Fruit fly (Drosophila melanogaster) whole organism, prepupa: ENCODE data around the gene CG10650.

Experiments used
- Blimp-1 ChIP-seq: fragments of 200-800 bp; sonication (Bioruptor generic); optimal IDR thresholded peaks from 3 replicates; lab custom pipeline; 2017; ENCODE audit warnings: missing biosample characterization, missing genetic modification characterization, mild to moderate bottlenecking, moderate library complexity, missing genetic modification reagents
- CG10631 ChIP-seq: fragments of 200-800 bp; sonication (Bioruptor generic); optimal IDR thresholded peaks from 2 replicates; lab custom pipeline; 2016; ENCODE audit warnings: missing biosample characterization, missing genetic modification characterization
- CG10669 ChIP-seq: fragments of 200-800 bp; sonication (Bioruptor generic); optimal IDR thresholded peaks from 3 replicates; lab custom pipeline; 2018; ENCODE audit warnings: missing biosample characterization, mild to moderate bottlenecking, missing genetic modification characterization, moderate library complexity
- CG11294 ChIP-seq: fragments of 200-800 bp; sonication (Bioruptor generic); IDR thresholded peaks from 2 replicates; pipeline ENCODE4 v1.3.6; 2022; ENCODE audit warnings: missing biosample characterization, missing genetic modification characterization
- CG11762 ChIP-seq: fragments of 200-800 bp; sonication (Bioruptor generic); optimal IDR thresholded peaks from 3 replicates; lab custom pipeline; 2016; ENCODE audit warnings: missing biosample characterization, missing genetic modification characterization; ENCODE audit not compliant: insufficient read depth
- CG11902 ChIP-seq: fragments of 200-800 bp; sonication (Bioruptor generic); optimal IDR thresholded peaks from 3 replicates; lab custom pipeline; 2016; ENCODE audit warnings: missing biosample characterization, missing genetic modification characterization
- CG15336 ChIP-seq: fragments of 200-800 bp; sonication (Bioruptor generic); IDR thresholded peaks from 2 replicates; pipeline ENCODE4 v1.3.6; 2022; ENCODE audit warnings: missing biosample characterization, missing genetic modification characterization
- CG1621 ChIP-seq: fragments of 200-800 bp; sonication (Bioruptor generic); optimal IDR thresholded peaks from 3 replicates; lab custom pipeline; 2018; ENCODE audit warnings: missing biosample characterization, mild to moderate bottlenecking, missing genetic modification characterization
- CG16779 ChIP-seq: fragments of 200-800 bp; sonication (Bioruptor generic); optimal IDR thresholded peaks from 3 replicates; lab custom pipeline; 2017; ENCODE audit warnings: missing biosample characterization, mild to moderate bottlenecking, missing genetic modification characterization
- CG32006 ChIP-seq: fragments of 200-800 bp; sonication (Bioruptor generic); optimal IDR thresholded peaks from 3 replicates; lab custom pipeline; 2017; ENCODE audit warnings: missing biosample characterization, mild to moderate bottlenecking, missing genetic modification characterization
- CG34406 ChIP-seq: fragments of 200-800 bp; sonication (Bioruptor generic); optimal IDR thresholded peaks from 3 replicates; lab custom pipeline; 2016; ENCODE audit warnings: missing biosample characterization, missing genetic modification characterization
- CG6163 ChIP-seq: fragments of 200-800 bp; sonication (Bioruptor generic); IDR thresholded peaks from 3 replicates; pipeline ENCODE4 v1.3.6; 2022; ENCODE audit warnings: missing biosample characterization, missing genetic modification characterization
- CG6276 ChIP-seq: fragments of 200-800 bp; sonication (Bioruptor generic); optimal IDR thresholded peaks from 2 replicates; lab custom pipeline; 2017; ENCODE audit warnings: missing biosample characterization, mild to moderate bottlenecking, missing genetic modification characterization
- CG6792 ChIP-seq: fragments of 200-800 bp; sonication (Bioruptor generic); optimal IDR thresholded peaks from 3 replicates; lab custom pipeline; 2016; ENCODE audit warnings: missing biosample characterization, missing genetic modification characterization
- CG7368 ChIP-seq: fragments of 200-800 bp; sonication (Bioruptor generic); optimal IDR thresholded peaks from 3 replicates; lab custom pipeline; 2016; ENCODE audit warnings: missing biosample characterization, missing genetic modification characterization
- CG8119 ChIP-seq: fragments of 200-800 bp; sonication (Bioruptor generic); IDR thresholded peaks from 3 replicates; pipeline ENCODE4 v1.3.6; 2022; ENCODE audit warnings: missing biosample characterization, missing genetic modification characterization
- CG8319 ChIP-seq: fragments of 200-800 bp; sonication (Bioruptor generic); optimal IDR thresholded peaks from 3 replicates; lab custom pipeline; 2016; ENCODE audit warnings: missing biosample characterization, missing genetic modification characterization
- CG8632 ChIP-seq: fragments of 200-800 bp; sonication (Bioruptor generic); optimal IDR thresholded peaks from 3 replicates; lab custom pipeline; 2016; ENCODE audit warnings: missing biosample characterization, missing genetic modification characterization
- CG9139 ChIP-seq: fragments of 200-800 bp; sonication (Bioruptor generic); optimal IDR thresholded peaks from 3 replicates; lab custom pipeline; 2017; ENCODE audit warnings: missing biosample characterization, mild to moderate bottlenecking, missing genetic modification characterization
- Eip75B ChIP-seq: fragments of 200-800 bp; sonication (Bioruptor generic); optimal IDR thresholded peaks from 3 replicates; lab custom pipeline; 2016; ENCODE audit warnings: missing biosample characterization, missing genetic modification characterization
- Eip78C ChIP-seq: fragments of 200-800 bp; sonication (Bioruptor generic); peaks from one replicate; lab custom pipeline; 2016; ENCODE audit warnings: missing biosample characterization, missing genetic modification characterization
- Ets96B ChIP-seq: fragments of 200-800 bp; optimal IDR thresholded peaks from 2 replicates; lab custom pipeline; 2019; ENCODE audit warnings: missing biosample characterization, mild to moderate bottlenecking, missing genetic modification characterization, moderate library complexity
- Gug ChIP-seq: fragments of 200-800 bp; sonication (Bioruptor generic); IDR thresholded peaks from 2 replicates; pipeline ENCODE4 v1.3.6; 2022; ENCODE audit warnings: missing biosample characterization, missing genetic modification characterization
- Hr38 ChIP-seq: sonication (Bioruptor generic); optimal IDR thresholded peaks from 2 replicates; lab custom pipeline; 2016; ENCODE audit warnings: missing biosample characterization, missing genetic modification characterization
- Hr39 ChIP-seq: fragments of 200-800 bp; sonication (Bioruptor generic); optimal IDR thresholded peaks from 2 replicates; lab custom pipeline; 2016; ENCODE audit warnings: missing biosample characterization, missing genetic modification characterization
- Hr4 ChIP-seq: fragments of 200-800 bp; sonication (Bioruptor generic); optimal IDR thresholded peaks from 3 replicates; lab custom pipeline; 2016; ENCODE audit warnings: missing biosample characterization, missing genetic modification characterization
- Lpt ChIP-seq: fragments of 200-800 bp; sonication (Bioruptor generic); optimal IDR thresholded peaks from 3 replicates; lab custom pipeline; 2016; ENCODE audit warnings: missing biosample characterization, missing genetic modification characterization
- Met ChIP-seq: fragments of 200-800 bp; sonication (Bioruptor generic); optimal IDR thresholded peaks from 3 replicates; lab custom pipeline; 2016; ENCODE audit warnings: missing biosample characterization, missing genetic modification characterization
- OdsH ChIP-seq: fragments of 200-800 bp; sonication (Bioruptor generic); optimal IDR thresholded peaks from 3 replicates; lab custom pipeline; 2016; ENCODE audit warnings: missing biosample characterization, missing genetic modification characterization
- Smox ChIP-seq: fragments of 200-800 bp; sonication (Bioruptor generic); optimal IDR thresholded peaks from 3 replicates; lab custom pipeline; 2016; ENCODE audit warnings: missing biosample characterization, missing genetic modification characterization
- Sox102F ChIP-seq: fragments of 200-800 bp; sonication (Bioruptor generic); optimal IDR thresholded peaks from 2 replicates; lab custom pipeline; 2016; ENCODE audit warnings: missing biosample characterization, mild to moderate bottlenecking, missing genetic modification characterization
- Sox14 ChIP-seq: fragments of 200-800 bp; sonication (Bioruptor generic); optimal IDR thresholded peaks from 3 replicates; lab custom pipeline; 2016; ENCODE audit warnings: missing biosample characterization, missing genetic modification characterization
- Sox15 ChIP-seq: fragments of 200-800 bp; sonication (Bioruptor generic); optimal IDR thresholded peaks from 3 replicates; lab custom pipeline; 2016; ENCODE audit warnings: missing biosample characterization, missing genetic modification characterization
- achi ChIP-seq: fragments of 200-800 bp; sonication (Bioruptor generic); optimal IDR thresholded peaks from 3 replicates; lab custom pipeline; 2016; ENCODE audit warnings: missing biosample characterization, missing genetic modification characterization
- acj6 ChIP-seq: fragments of 200-800 bp; sonication (Bioruptor generic); optimal IDR thresholded peaks from 3 replicates; lab custom pipeline; 2016; ENCODE audit warnings: missing biosample characterization, missing genetic modification characterization
- dac ChIP-seq: fragments of 200-800 bp; sonication (Bioruptor generic); optimal IDR thresholded peaks from 2 replicates; lab custom pipeline; 2017; ENCODE audit warnings: missing biosample characterization, mild to moderate bottlenecking, missing genetic modification characterization
- eg ChIP-seq: fragments of 200-800 bp; sonication (Bioruptor generic); IDR thresholded peaks from 3 replicates; pipeline ENCODE4 v1.3.6; 2022; ENCODE audit warnings: missing biosample characterization, missing genetic modification characterization
- esn ChIP-seq: fragments of 200-800 bp; sonication (Bioruptor generic); optimal IDR thresholded peaks from 2 replicates; lab custom pipeline; 2016; ENCODE audit warnings: missing biosample characterization, mild to moderate bottlenecking, missing genetic modification characterization, moderate library complexity
- fd59A ChIP-seq: fragments of 200-800 bp; sonication (Bioruptor generic); optimal IDR thresholded peaks from 2 replicates; lab custom pipeline; 2017; ENCODE audit warnings: missing biosample characterization, mild to moderate bottlenecking, missing genetic modification characterization, missing genetic modification reagents
- fd85E ChIP-seq: fragments of 200-800 bp; sonication (Bioruptor generic); optimal IDR thresholded peaks from 3 replicates; lab custom pipeline; 2016; ENCODE audit warnings: missing biosample characterization, missing genetic modification characterization
- lz ChIP-seq: fragments of 200-800 bp; sonication (Bioruptor generic); optimal IDR thresholded peaks from 3 replicates; lab custom pipeline; 2016; ENCODE audit warnings: missing biosample characterization, missing genetic modification characterization
- pdm3 ChIP-seq: fragments of 200-800 bp; sonication (Bioruptor generic); optimal IDR thresholded peaks from 3 replicates; lab custom pipeline; 2016; ENCODE audit warnings: missing biosample characterization, missing genetic modification characterization
- salr ChIP-seq, 2 experiments: fragments of 200-800 bp; sonication (Bioruptor generic); optimal IDR thresholded peaks; 3 replicates each; lab custom pipeline; 2016 to 2018; ENCODE audit warnings: missing biosample characterization in 2 of 2, missing genetic modification characterization in 2 of 2, mild to moderate bottlenecking in 1 of 2
- spab ChIP-seq: fragments of 200-800 bp; sonication (Bioruptor generic); optimal IDR thresholded peaks from 2 replicates; lab custom pipeline; 2017; ENCODE audit warnings: missing biosample characterization, mild to moderate bottlenecking, missing genetic modification characterization, missing genetic modification reagents
- ss ChIP-seq, 2 experiments: fragments of 200-800 bp; sonication (Bioruptor generic); optimal IDR thresholded peaks; 2 replicates in 1 of 2; 3 replicates in 1 of 2; lab custom pipeline; 2017 to 2018; ENCODE audit warnings: mild to moderate bottlenecking in 2 of 2, missing biosample characterization in 2 of 2, missing genetic modification characterization in 2 of 2, moderate library complexity in 1 of 2
- topi ChIP-seq: fragments of 200-800 bp; sonication (Bioruptor generic); optimal IDR thresholded peaks from 3 replicates; lab custom pipeline; 2016; ENCODE audit warnings: missing biosample characterization, missing genetic modification characterization
- vri ChIP-seq: fragments of 200-800 bp; sonication (Bioruptor generic); optimal IDR thresholded peaks from 3 replicates; lab custom pipeline; 2016; ENCODE audit warnings: missing biosample characterization, mild to moderate bottlenecking, missing genetic modification characterization

CG10650 gene

DNA sequence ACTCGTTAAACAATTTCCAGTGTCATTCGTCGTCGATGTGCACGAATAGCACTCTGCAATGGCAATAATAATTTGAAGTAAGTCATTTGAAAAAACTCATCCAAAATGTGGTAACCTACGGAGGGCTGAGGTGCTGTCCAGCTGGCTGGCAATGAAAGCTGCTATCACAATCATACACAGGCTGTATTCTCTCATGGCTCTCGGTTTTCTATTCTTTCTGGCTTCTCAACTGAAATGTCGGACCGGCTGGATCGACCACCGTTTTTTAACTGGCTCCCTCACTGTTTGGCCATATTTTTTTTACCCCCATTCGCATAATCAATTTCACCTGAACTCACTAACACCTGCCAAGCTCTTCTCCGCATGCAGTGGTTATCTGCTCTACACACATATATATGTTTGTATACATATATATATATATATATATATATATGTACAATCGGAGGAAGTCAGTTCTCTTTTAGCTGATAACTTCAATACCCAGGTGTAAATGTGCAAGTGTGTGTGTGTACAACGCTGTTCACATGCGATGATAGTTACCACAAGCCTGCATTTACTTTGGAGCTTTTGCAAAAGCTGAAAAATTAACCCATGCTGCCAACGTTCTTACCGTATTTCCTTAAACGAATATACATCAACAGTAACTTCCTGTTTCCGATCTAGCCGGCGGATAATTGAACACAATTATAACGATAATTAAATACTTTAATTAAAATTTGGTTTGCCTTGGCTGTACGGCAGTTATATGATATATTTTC lies at the start of gene CG10650:
CG10650 (minus strand) TSS at position 275 of the 758 bp plus-strand sequence.
- TF ChIP-seq Eip78C (GFP tag; lab: Kevin White, UChicago) (peak; percentile 9), Sox102F (GFP tag; lab: Kevin White, UChicago) (no peak), Met (GFP tag; lab: Kevin White, UChicago) (no peak), acj6 (GFP tag; lab: Kevin White, UChicago) (no peak), salr (GFP tag; optimal IDR thresholded peaks at IDR 0.05; lab: Kevin White, UChicago) (no peak), vri (GFP tag; lab: Kevin White, UChicago) (peak; percentile 78), CG8632 (GFP tag; lab: Kevin White, UChicago) (no peak), eg (GFP tag; lab: Robert Waterston, UW) (no peak), CG15336 (GFP tag; lab: Robert Waterston, UW) (no peak), OdsH (GFP tag; lab: Kevin White, UChicago) (no peak), CG8319 (GFP tag; lab: Kevin White, UChicago) (no peak), Hr38 (GFP tag; lab: Kevin White, UChicago) (no peak)

dm6 chr2L:19045111-19045560 lies 49.4 kb upstream of the CG10650 start, which contains the start of the genes Ttc19 and Acn:
Ttc19 (minus strand) TSS chr2L:19045148.
Acn (plus strand) TSS chr2L:19045355.
- TF ChIP-seq Smox (GFP tag; lab: Kevin White, UChicago) (peak; percentile 86), Hr39 (peak; percentile 89), fd85E (GFP tag; lab: Kevin White, UChicago) (no peak), CG15336 (GFP tag; lab: Robert Waterston, UW) (peak; percentile 51; the same call in 1 of the 2 replicates), lz (peak; percentile 86), CG11902 (GFP tag; lab: Kevin White, UChicago) (peak; percentile 55), CG8119 (peak; percentile 54; the same call in 2 of the 3 replicates), CG6163 (peak; percentile 74), CG7368 (no peak), Sox102F (GFP tag; lab: Kevin White, UChicago) (no peak), CG11762 (GFP tag; lab: Kevin White, UChicago) (peak; percentile 72), Hr4 (GFP tag; lab: Kevin White, UChicago) (peak; percentile 87), fd59A (GFP tag; lab: Kevin White, UChicago) (peak; percentile 27), dac (GFP tag; lab: Kevin White, UChicago) (no peak), CG34406 (GFP tag; lab: Kevin White, UChicago) (peak; percentile 80), ss (GFP tag; optimal IDR thresholded peaks at IDR 0.05; lab: Kevin White, UChicago) (no peak), acj6 (GFP tag; lab: Kevin White, UChicago) (peak; percentile 81), CG9139 (GFP tag; lab: Kevin White, UChicago) (no peak), CG11294 (no peak), esn (GFP tag; lab: Kevin White, UChicago) (peak; percentile 90), achi (GFP tag; lab: Kevin White, UChicago) (peak; percentile 84), Ets96B (tag; lab: Kevin White, UChicago) (peak; percentile 62), topi (GFP tag; lab: Kevin White, UChicago) (peak; percentile 81), CG32006 (GFP tag; lab: Kevin White, UChicago) (peak; percentile 74), CG10631 (GFP tag; lab: Kevin White, UChicago) (peak; percentile 87), spab (GFP tag; lab: Kevin White, UChicago) (no peak), CG8632 (GFP tag; lab: Kevin White, UChicago) (peak; percentile 59), salr (GFP tag; optimal IDR thresholded peaks at IDR 0.05; lab: Kevin White, UChicago) (peak in 1 of 2 experiments; percentile 27), Lpt (peak; percentile 55), CG6276 (no peak), Gug (peak; percentile 66), Eip75B (GFP tag; lab: Kevin White, UChicago) (peak; percentile 86), Hr38 (GFP tag; lab: Kevin White, UChicago) (no peak), Blimp-1 (no peak), CG10669 (GFP tag; lab: Kevin White, UChicago) (peak; percentile 72), Eip78C (GFP tag; lab: Kevin White, UChicago) (peak; percentile 94), CG16779 (tag; lab: Kevin White, UChicago) (no peak), pdm3 (peak; percentile 85), Sox15 (GFP tag; lab: Kevin White, UChicago) (peak; percentile 60), CG1621 (tag; lab: Kevin White, UChicago) (peak; percentile 52), Sox14 (GFP tag; lab: Kevin White, UChicago) (peak; percentile 91), CG6792 (GFP tag; lab: Kevin White, UChicago) (peak; percentile 73)
